Fruit fly (Drosophila melanogaster): ENCODE results near the gene CG32022.

CG32022 gene

DNA sequence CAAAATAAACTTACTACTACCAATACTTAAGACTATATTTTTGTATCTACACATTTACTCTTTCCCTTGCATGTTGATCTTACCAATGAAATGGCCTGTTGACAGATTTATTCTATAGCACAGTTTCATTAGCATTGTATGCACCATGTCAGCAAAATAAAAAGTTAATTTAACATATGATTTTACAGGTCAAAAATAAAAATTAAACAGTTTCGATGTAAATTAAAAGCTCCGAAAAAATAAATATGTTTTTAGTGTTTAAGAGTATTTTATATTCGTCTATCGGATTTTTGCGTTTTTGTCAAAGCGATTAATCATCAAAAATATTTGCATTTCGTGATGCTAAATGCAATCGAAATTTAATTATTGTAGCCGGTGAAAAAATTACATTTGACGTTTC lies 27.3 kb upstream of the CG32022 start:
- TF ChIP-seq Dll (optimal IDR thresholded peaks at IDR 0.05) (no peak), EcR (GFP tag; optimal IDR thresholded peaks at IDR 0.05) (no peak), pan (optimal IDR thresholded peaks at IDR 0.05) (no peak), usp (GFP tag; optimal IDR thresholded peaks at IDR 0.05) (no peak), psq (optimal IDR thresholded peaks at IDR 0.05) (no peak), CG8478 (optimal IDR thresholded peaks at IDR 0.05) (no peak)

DNA sequence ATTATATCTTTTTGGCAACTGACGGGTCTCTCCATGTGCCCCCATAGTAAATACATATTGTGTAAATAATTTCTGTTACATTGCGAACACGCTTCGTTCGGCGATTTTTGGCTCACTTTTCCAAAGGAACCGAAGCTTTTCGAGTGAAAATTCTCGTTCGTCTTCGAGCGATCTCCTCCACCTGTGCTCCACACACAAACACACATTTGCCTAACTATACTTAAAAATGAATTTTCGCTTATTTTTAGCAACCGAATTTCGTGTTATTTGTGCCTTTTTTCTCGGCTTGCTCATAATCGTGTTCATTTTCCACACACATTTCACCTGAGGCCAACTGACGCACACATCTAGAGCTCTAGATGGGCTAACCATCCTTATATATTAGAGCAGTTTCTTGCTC lies 25.4 kb upstream of the CG32022 start:
- TF ChIP-seq Dll (optimal IDR thresholded peaks at IDR 0.05) (no peak), pan (optimal IDR thresholded peaks at IDR 0.05) (no peak), psq (optimal IDR thresholded peaks at IDR 0.05) (no peak), usp (GFP tag; optimal IDR thresholded peaks at IDR 0.05) (no peak), CG8478 (optimal IDR thresholded peaks at IDR 0.05) (no peak), EcR (GFP tag; optimal IDR thresholded peaks at IDR 0.05) (no peak)

- no peak for TF ChIP-seq usp (GFP tag; optimal IDR thresholded peaks at IDR 0.05)
- TF ChIP-seq Dll (optimal IDR thresholded peaks at IDR 0.05), result no peak
- no peak for TF ChIP-seq CG8478 (optimal IDR thresholded peaks at IDR 0.05)
- no peak for TF ChIP-seq pan (optimal IDR thresholded peaks at IDR 0.05)
- no peak for TF ChIP-seq psq (optimal IDR thresholded peaks at IDR 0.05)
- no peak for TF ChIP-seq EcR (GFP tag; optimal IDR thresholded peaks at IDR 0.05)
Observed at dm6 chr3L:8745210-8745609, 24.1 kb upstream of the CG32022 start, which contains the start of gene Prm. Prm (minus strand) TSS chr3L:8745310.

DNA sequence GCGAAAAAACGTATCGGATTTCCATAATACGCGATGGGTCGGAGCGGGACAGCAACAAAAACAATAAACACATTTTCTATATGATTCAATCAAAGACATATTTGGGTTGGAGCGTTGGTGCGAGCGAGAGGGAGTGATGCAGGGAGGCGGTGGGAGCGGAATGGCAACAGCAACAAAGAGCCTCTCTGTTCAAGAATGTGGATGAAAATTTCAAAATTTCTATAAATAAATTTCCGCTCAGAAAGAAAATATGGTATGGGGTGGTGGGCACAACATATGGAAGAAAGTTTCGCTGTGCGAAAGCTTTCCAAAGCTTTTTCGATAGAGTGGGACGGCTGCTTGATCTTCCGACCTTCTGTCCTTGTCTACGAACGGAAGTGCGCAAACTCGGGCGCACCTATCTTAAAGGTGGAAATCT lies 20.0 kb upstream of the CG32022 start:
- TF ChIP-seq usp (GFP tag; optimal IDR thresholded peaks at IDR 0.05) (no peak), Dll (optimal IDR thresholded peaks at IDR 0.05) (no peak), EcR (GFP tag; optimal IDR thresholded peaks at IDR 0.05) (no peak), CG8478 (optimal IDR thresholded peaks at IDR 0.05) (no peak), psq (optimal IDR thresholded peaks at IDR 0.05) (no peak), pan (optimal IDR thresholded peaks at IDR 0.05) (no peak)

dm6 chr3L:8731494-8731994 lies 10.5 kb upstream of the CG32022 start, which contains the start of gene Cp16:
Cp16 (plus strand) TSS chr3L:8731944.
- TF ChIP-seq psq (optimal IDR thresholded peaks at IDR 0.05), result no peak
- no peak for TF ChIP-seq EcR (GFP tag; optimal IDR thresholded peaks at IDR 0.05)

dm6 chr3L:8729565-8729964 lies 8.5 kb upstream of the CG32022 start, which contains the start of gene Cp19:
Cp19 (plus strand) TSS chr3L:8729865.
- TF ChIP-seq pan (optimal IDR thresholded peaks at IDR 0.05) (no peak), EcR (GFP tag; optimal IDR thresholded peaks at IDR 0.05) (no peak), usp (GFP tag; optimal IDR thresholded peaks at IDR 0.05) (no peak), CG8478 (optimal IDR thresholded peaks at IDR 0.05) (no peak), psq (optimal IDR thresholded peaks at IDR 0.05) (no peak), Dll (optimal IDR thresholded peaks at IDR 0.05) (no peak)

dm6 chr3L:8728181-8728580 lies 7.1 kb upstream of the CG32022 start, which contains the start of gene Cp15:
Cp15 (plus strand) TSS chr3L:8728481.
- TF ChIP-seq Dll (optimal IDR thresholded peaks at IDR 0.05) (no peak), EcR (GFP tag; optimal IDR thresholded peaks at IDR 0.05) (no peak), CG8478 (optimal IDR thresholded peaks at IDR 0.05) (no peak), usp (GFP tag; optimal IDR thresholded peaks at IDR 0.05) (no peak), pan (optimal IDR thresholded peaks at IDR 0.05) (no peak), psq (optimal IDR thresholded peaks at IDR 0.05) (no peak)

DNA sequence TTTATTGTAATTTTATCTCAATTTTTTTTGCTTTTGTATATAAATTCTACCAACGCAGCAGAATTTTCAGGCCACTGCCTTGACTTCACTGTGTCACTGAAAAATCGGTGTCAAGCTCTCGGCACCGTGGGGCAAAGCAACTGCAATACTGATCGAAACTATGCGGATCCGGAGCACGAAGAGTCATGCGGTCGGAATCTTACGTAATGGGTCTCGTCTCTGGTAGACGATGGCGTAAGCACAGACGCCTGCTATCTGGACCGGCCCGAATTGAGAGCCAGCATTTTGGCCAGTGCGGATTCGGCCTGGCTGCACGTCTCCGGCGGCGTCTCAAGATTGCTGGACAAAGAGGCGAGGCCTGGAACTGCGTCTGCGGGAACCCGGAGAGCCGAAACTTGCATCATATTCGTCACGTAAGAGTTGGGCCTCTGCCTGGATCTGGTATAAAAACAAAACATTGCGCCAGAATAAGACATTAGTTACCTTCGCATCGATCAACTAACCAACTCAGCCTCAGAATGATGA lies 5.3 kb upstream of the CG32022 start, which contains the start of gene Cp18:
TSS of gene Cp18 (plus strand) at position 475 of the 525 bp plus-strand sequence.
- TF ChIP-seq psq (optimal IDR thresholded peaks at IDR 0.05), result no peak
- no peak for TF ChIP-seq EcR (GFP tag; optimal IDR thresholded peaks at IDR 0.05)
- TF ChIP-seq pan (optimal IDR thresholded peaks at IDR 0.05), result no peak
- TF ChIP-seq usp (GFP tag; optimal IDR thresholded peaks at IDR 0.05), result no peak
- TF ChIP-seq Dll (optimal IDR thresholded peaks at IDR 0.05), result no peak
- TF ChIP-seq CG8478 (optimal IDR thresholded peaks at IDR 0.05), result no peak

DNA sequence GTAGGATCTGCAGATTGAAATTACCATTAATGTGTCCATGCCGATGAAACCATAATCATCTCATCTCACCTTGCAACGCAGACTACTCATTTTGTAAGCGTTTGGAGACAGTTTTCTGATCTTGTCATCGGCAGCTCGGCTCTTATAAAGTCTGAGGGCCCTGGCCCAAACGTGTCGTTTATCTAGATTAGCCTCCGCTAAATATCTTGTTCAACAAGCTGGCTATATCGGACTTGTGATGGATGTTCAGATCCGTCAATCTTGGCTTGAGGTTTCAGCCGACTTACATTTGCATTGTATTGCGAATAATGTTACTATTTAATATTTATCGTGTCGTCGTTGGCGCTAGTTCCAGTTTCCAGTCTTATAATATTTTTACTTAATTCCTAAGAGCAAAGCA lies 4.6 kb upstream of the CG32022 start, which contains the start of gene CG43965:
TSS of gene CG43965 (minus strand) at position 101 of the 400 bp plus-strand sequence.
- no peak for TF ChIP-seq Dll (optimal IDR thresholded peaks at IDR 0.05)
- no peak for TF ChIP-seq usp (GFP tag; optimal IDR thresholded peaks at IDR 0.05)
- TF ChIP-seq EcR (GFP tag; optimal IDR thresholded peaks at IDR 0.05), result no peak
- no peak for TF ChIP-seq pan (optimal IDR thresholded peaks at IDR 0.05)
- TF ChIP-seq CG8478 (optimal IDR thresholded peaks at IDR 0.05), result no peak
- TF ChIP-seq psq (optimal IDR thresholded peaks at IDR 0.05), result no peak

DNA sequence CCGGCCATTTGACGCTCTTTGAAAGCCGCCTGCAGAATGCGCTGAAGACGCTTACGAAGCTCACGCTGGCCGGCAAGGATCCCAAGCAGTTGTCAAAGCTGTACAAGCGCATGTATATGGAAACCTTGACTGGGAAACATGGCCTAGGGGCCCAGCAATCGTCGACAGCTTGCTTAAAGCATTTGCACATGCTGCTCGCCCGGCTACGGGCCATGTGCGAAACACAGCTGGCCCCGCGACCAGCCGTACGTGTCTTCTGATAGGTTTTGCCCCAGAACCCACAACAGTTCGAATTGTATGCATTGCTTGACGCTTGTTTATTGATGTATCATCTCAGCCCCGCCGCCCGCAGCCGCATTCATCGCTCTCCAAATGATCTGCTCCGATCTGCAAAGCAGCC lies 4.2 kb upstream of the CG32022 start:
- TF ChIP-seq CG8478 (optimal IDR thresholded peaks at IDR 0.05), result no peak
- no peak for TF ChIP-seq EcR (GFP tag; optimal IDR thresholded peaks at IDR 0.05)
- no peak for TF ChIP-seq usp (GFP tag; optimal IDR thresholded peaks at IDR 0.05)
- no peak for TF ChIP-seq pan (optimal IDR thresholded peaks at IDR 0.05)
- no peak for TF ChIP-seq Dll (optimal IDR thresholded peaks at IDR 0.05)
- TF ChIP-seq psq (optimal IDR thresholded peaks at IDR 0.05), result no peak

- TF ChIP-seq EcR (GFP tag; optimal IDR thresholded peaks at IDR 0.05) (no peak), Dll (optimal IDR thresholded peaks at IDR 0.05) (no peak), CG8478 (optimal IDR thresholded peaks at IDR 0.05) (no peak), usp (GFP tag; optimal IDR thresholded peaks at IDR 0.05) (no peak), psq (optimal IDR thresholded peaks at IDR 0.05) (no peak), pan (optimal IDR thresholded peaks at IDR 0.05) (no peak)
Observed at dm6 chr3L:8719990-8720559, 997 bp downstream of the CG32022 start, which contains the start of gene SrpRbeta. SrpRbeta (minus strand) TSS chr3L:8720225.

DNA sequence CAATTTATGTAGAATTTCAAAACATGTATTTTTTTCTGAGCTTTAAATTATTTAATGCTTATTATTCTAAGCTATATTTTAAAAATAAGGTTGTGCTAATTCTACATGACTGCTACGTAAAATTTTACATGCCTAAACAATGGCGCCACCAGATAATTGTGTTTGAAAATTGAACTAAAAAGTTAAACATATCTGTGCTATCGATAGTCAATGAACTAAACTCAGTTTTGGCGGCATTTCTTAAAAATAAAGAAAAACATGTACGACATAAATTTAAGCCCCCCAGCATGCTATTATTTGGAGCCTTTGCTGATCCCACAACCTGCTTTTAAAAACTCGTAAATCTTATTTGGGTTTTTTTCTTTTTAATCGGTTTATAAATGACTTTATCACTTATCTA lies 2.5 kb downstream of the CG32022 start:
- TF ChIP-seq usp (GFP tag; optimal IDR thresholded peaks at IDR 0.05), result no peak

All from whole organism.